Worm (Caenorhabditis elegans): ENCODE measurements around the gene idhg-1.

The idhg-1 gene

ce11 chrIII:4551963-4552362 lies 16.6 kb upstream of the idhg-1 start (continued):
- TF ChIP-seq ztf-11 (tag; optimal IDR thresholded peaks at IDR 0.05): no peak
- TF ChIP-seq ceh-88 (GFP tag; IDR thresholded peaks at IDR 0.05): no peak
- TF ChIP-seq irx-1 (tag; optimal IDR thresholded peaks at IDR 0.05): peak; percentile 14
- no peak for TF ChIP-seq nhr-11 (tag; optimal IDR thresholded peaks at IDR 0.05)
- TF ChIP-seq ceh-8 (GFP tag; optimal IDR thresholded peaks at IDR 0.05): no peak
- TF ChIP-seq lir-3 (tag; optimal IDR thresholded peaks at IDR 0.05; ENCODE audit: poor library complexity): no peak
- peak; percentile 82 for TF ChIP-seq snu-23 (GFP tag; optimal IDR thresholded peaks at IDR 0.05)
- TF ChIP-seq mep-1 (tag; optimal IDR thresholded peaks at IDR 0.05): peak; percentile 61
- TF ChIP-seq tbx-2 (tag; optimal IDR thresholded peaks at IDR 0.05): peak; percentile 60
- peak; percentile 64 for TF ChIP-seq nhr-19 (GFP tag; conservative IDR thresholded peaks at IDR 0.05)
- TF ChIP-seq nhr-90 (tag; optimal IDR thresholded peaks at IDR 0.05; ENCODE audit: poor library complexity): peak; percentile 24
- TF ChIP-seq rnt-1 (tag; optimal IDR thresholded peaks at IDR 0.05): peak; percentile 57
- no peak for TF ChIP-seq zip-4 (GFP tag; optimal IDR thresholded peaks at IDR 0.05)
- TF ChIP-seq fkh-4 (tag; optimal IDR thresholded peaks at IDR 0.05; ENCODE audit: borderline replicate concordance): no peak
- peak; percentile 23 for TF ChIP-seq snpc-4 (tag; optimal IDR thresholded peaks at IDR 0.05)
- peak; percentile 0 for TF ChIP-seq unc-130 (tag; optimal IDR thresholded peaks at IDR 0.05)
- no peak for TF ChIP-seq pqm-1 (tag; optimal IDR thresholded peaks at IDR 0.05)
- TF ChIP-seq skn-1 (tag; optimal IDR thresholded peaks at IDR 0.05): peak; percentile 67
- no peak for TF ChIP-seq nhr-12 (tag; optimal IDR thresholded peaks at IDR 0.05)
- TF ChIP-seq elt-2 (tag; optimal IDR thresholded peaks at IDR 0.05): no peak
- TF ChIP-seq hpl-2 (GFP tag; optimal IDR thresholded peaks at IDR 0.05): no peak
- peak; percentile 48 to 77 for TF ChIP-seq lsy-2 (tag; optimal IDR thresholded peaks at IDR 0.05)
- TF ChIP-seq sup-37 (GFP tag; optimal IDR thresholded peaks at IDR 0.05): no peak
- TF ChIP-seq lin-14 (GFP tag; optimal IDR thresholded peaks at IDR 0.05): peak; percentile 97
- no peak for TF ChIP-seq nhr-84 (tag; optimal IDR thresholded peaks at IDR 0.05)
- no peak for TF ChIP-seq sptf-1 (tag; optimal IDR thresholded peaks at IDR 0.05)
- no peak for TF ChIP-seq nhr-76 (tag; optimal IDR thresholded peaks at IDR 0.05)
- peak; percentile 7 for TF ChIP-seq egl-13 (tag; optimal IDR thresholded peaks at IDR 0.05)
- no peak for TF ChIP-seq Y116A8C.19 (tag; optimal IDR thresholded peaks at IDR 0.05; ENCODE audit: borderline replicate concordance)
- TF ChIP-seq nhr-47 (tag; optimal IDR thresholded peaks at IDR 0.05): peak; percentile 44
- no peak for TF ChIP-seq grh-1 (GFP tag; IDR thresholded peaks at IDR 0.05)
- TF ChIP-seq ceh-90 (tag; optimal IDR thresholded peaks at IDR 0.05): no peak
- no peak for TF ChIP-seq ces-1 (GFP tag; optimal IDR thresholded peaks at IDR 0.05)
- TF ChIP-seq lin-15B (tag; optimal IDR thresholded peaks at IDR 0.05): no peak
- TF ChIP-seq nhr-20 (tag; optimal IDR thresholded peaks at IDR 0.05): peak; percentile 76
- TF ChIP-seq C04F5.9 (tag; optimal IDR thresholded peaks at IDR 0.05): no peak
- no peak for TF ChIP-seq hlh-17 (GFP tag; optimal IDR thresholded peaks at IDR 0.05; ENCODE audit: borderline replicate concordance)
- TF ChIP-seq lin-39 (tag; optimal IDR thresholded peaks at IDR 0.05): no peak
- peak; percentile 73 for TF ChIP-seq nhr-71 (tag; optimal IDR thresholded peaks at IDR 0.05)
- TF ChIP-seq unc-30 (tag; optimal IDR thresholded peaks at IDR 0.05): no peak
- TF ChIP-seq ceh-63 (GFP tag; optimal IDR thresholded peaks at IDR 0.05): no peak
- no peak for TF ChIP-seq vab-15 (tag; optimal IDR thresholded peaks at IDR 0.05)
- peak; percentile 16 for TF ChIP-seq lin-13 (GFP tag; optimal IDR thresholded peaks at IDR 0.05)
- no peak for TF ChIP-seq C34B4.2 (tag; optimal IDR thresholded peaks at IDR 0.05)
- no peak for TF ChIP-seq pax-3 (tag; optimal IDR thresholded peaks at IDR 0.05)
- TF ChIP-seq xbp-1 (tag; optimal IDR thresholded peaks at IDR 0.05): peak; percentile 15
- no peak for TF ChIP-seq fos-1 (tag; optimal IDR thresholded peaks at IDR 0.05)
- no peak for TF ChIP-seq unc-86 (tag; optimal IDR thresholded peaks at IDR 0.05)
- TF ChIP-seq dpl-1 (GFP tag; optimal IDR thresholded peaks at IDR 0.05): peak; percentile 21 to 47 (median 43)
- TF ChIP-seq isw-1 (GFP tag; IDR thresholded peaks at IDR 0.05): no peak; the same call in 1 of the 2 replicates
- TF ChIP-seq nhr-77 (tag; optimal IDR thresholded peaks at IDR 0.05): peak; percentile 83
- no peak for TF ChIP-seq ets-5 (GFP tag; IDR thresholded peaks at IDR 0.05)
- no peak for TF ChIP-seq unc-62 (GFP tag; optimal IDR thresholded peaks at IDR 0.05)

Data from whole organism, L1 larva.